Worm (Caenorhabditis elegans) whole organism, mixed stage, embryonic: ENCODE data around the gene C25E10.4.

Experiments
- elt-3 ChIP-seq: fragments of 150-350 bp; optimal IDR thresholded peaks from 2 replicates; lab custom pipeline; 2014; ENCODE audit warnings: missing biosample characterization, missing genetic modification characterization
- ztf-11 ChIP-seq: fragments of 150-350 bp; optimal IDR thresholded peaks from 2 replicates; lab custom pipeline; 2014; ENCODE audit warnings: missing biosample characterization, missing genetic modification characterization

- TF ChIP-seq ztf-11 (tag; lab: Kevin White, UChicago) = no peak
- TF ChIP-seq elt-3 (tag; lab: Kevin White, UChicago) = no peak
These were observed 43.1 kb upstream of the C25E10.4 start, which contains the start of gene F59E11.7 for ce11 chrV:8990194-8990649.
